Worm (Caenorhabditis elegans): ENCODE data around the gene alr-1.
A peak's percentile ranks its signal among the peaks of the same experiment; 100 is the strongest.

alr-1 gene

ce11 chrX:11134750-11135394, 9.5 kb upstream of the alr-1 start:
- TF ChIP-seq nhr-25 (tag; optimal IDR thresholded peaks at IDR 0.05) (no peak), nhr-23 (tag; optimal IDR thresholded peaks at IDR 0.05) (no peak), unc-55 (GFP tag; optimal IDR thresholded peaks at IDR 0.05) (peak; percentile 64), alr-1 (tag; optimal IDR thresholded peaks at IDR 0.05) (peak; percentile 64), mab-5 (tag; optimal IDR thresholded peaks at IDR 0.05) (peak; percentile 72)

- TF ChIP-seq nhr-23 (tag; optimal IDR thresholded peaks at IDR 0.05) (no peak), nhr-237 (tag; optimal IDR thresholded peaks at IDR 0.05) (no peak), skn-1 (tag; optimal IDR thresholded peaks at IDR 0.05) (no peak), fos-1 (tag; optimal IDR thresholded peaks at IDR 0.05) (peak; percentile 26), sma-9 (GFP tag; optimal IDR thresholded peaks at IDR 0.05) (no peak), sma-9 (tag; optimal IDR thresholded peaks at IDR 0.05) (no peak), ztf-1 (GFP tag; conservative IDR thresholded peaks at IDR 0.05) (no peak), unc-62 (GFP tag; optimal IDR thresholded peaks at IDR 0.05) (no peak), nhr-10 (tag; optimal IDR thresholded peaks at IDR 0.05) (no peak)
These were observed 6.8 kb upstream of the alr-1 start for ce11 chrX:11132260-11132659.

ce11 chrX:11126259-11126658, 839 bp upstream of the alr-1 start:
- no peak for TF ChIP-seq nhr-6 (tag; optimal IDR thresholded peaks at IDR 0.05)
- no peak for TF ChIP-seq elt-1 (tag; optimal IDR thresholded peaks at IDR 0.05)
- no peak for TF ChIP-seq nhr-25 (tag; optimal IDR thresholded peaks at IDR 0.05)
- TF ChIP-seq nhr-23 (tag; optimal IDR thresholded peaks at IDR 0.05), result no peak
- no peak for TF ChIP-seq ZK546.5 (tag; optimal IDR thresholded peaks at IDR 0.05)
- no peak for TF ChIP-seq mab-5 (tag; optimal IDR thresholded peaks at IDR 0.05)
- no peak for TF ChIP-seq ztf-11 (tag; optimal IDR thresholded peaks at IDR 0.05)
- TF ChIP-seq egl-27 (tag; optimal IDR thresholded peaks at IDR 0.05), result no peak
- no peak for TF ChIP-seq nhr-11 (tag; optimal IDR thresholded peaks at IDR 0.05)
- TF ChIP-seq F13H6.1 (tag; optimal IDR thresholded peaks at IDR 0.05), result no peak
- TF ChIP-seq elt-3 (tag; optimal IDR thresholded peaks at IDR 0.05), result no peak
- TF ChIP-seq blmp-1 (tag; optimal IDR thresholded peaks at IDR 0.05; ENCODE audit: insufficient read depth), result no peak
- TF ChIP-seq sma-3 (GFP tag; optimal IDR thresholded peaks at IDR 0.05), result no peak
- TF ChIP-seq nhr-12 (tag; optimal IDR thresholded peaks at IDR 0.05), result no peak
- no peak for TF ChIP-seq ztf-1 (GFP tag; conservative IDR thresholded peaks at IDR 0.05)
- TF ChIP-seq nhr-10 (tag; optimal IDR thresholded peaks at IDR 0.05), result no peak
- TF ChIP-seq alr-1 (tag; optimal IDR thresholded peaks at IDR 0.05), result no peak
- TF ChIP-seq sma-9 (GFP tag; optimal IDR thresholded peaks at IDR 0.05), result no peak
- no peak for TF ChIP-seq sma-9 (tag; optimal IDR thresholded peaks at IDR 0.05)

ce11 chrX:11123998-11124397, 1.4 kb downstream of the alr-1 start:
- no peak for TF ChIP-seq ztf-4 (tag; optimal IDR thresholded peaks at IDR 0.05)
- TF ChIP-seq lsy-2 (tag; optimal IDR thresholded peaks at IDR 0.05), result no peak
- no peak for TF ChIP-seq R02D3.7 (tag; optimal IDR thresholded peaks at IDR 0.05)
- TF ChIP-seq elt-1 (tag; optimal IDR thresholded peaks at IDR 0.05), result no peak
- no peak for TF ChIP-seq nhr-11 (tag; optimal IDR thresholded peaks at IDR 0.05)
- TF ChIP-seq nhr-10 (tag; optimal IDR thresholded peaks at IDR 0.05), result no peak
- TF ChIP-seq skn-1 (tag; optimal IDR thresholded peaks at IDR 0.05), result no peak
- no peak for TF ChIP-seq egl-27 (tag; optimal IDR thresholded peaks at IDR 0.05)
- TF ChIP-seq sma-3 (GFP tag; optimal IDR thresholded peaks at IDR 0.05), result no peak
- no peak for TF ChIP-seq ztf-1 (GFP tag; conservative IDR thresholded peaks at IDR 0.05)
- no peak for TF ChIP-seq sem-4 (tag; optimal IDR thresholded peaks at IDR 0.05)

- TF ChIP-seq mbf-1 (tag; optimal IDR thresholded peaks at IDR 0.05), result no peak
These were observed 3.0 kb downstream of the alr-1 start for ce11 chrX:11122412-11122811.

- TF ChIP-seq nhr-237 (tag; optimal IDR thresholded peaks at IDR 0.05) (no peak), alr-1 (tag; optimal IDR thresholded peaks at IDR 0.05) (peak; percentile 40)
These were observed 4.6 kb downstream of the alr-1 start, which contains the start of gene R08B4.3 for ce11 chrX:11120808-11121207. TSS of gene R08B4.3 (minus strand) at chrX:11121005.

ce11 chrX:11116723-11117122, 8.7 kb downstream of the alr-1 start, which contains the start of gene nlp-66:
TSS of gene nlp-66 (minus strand) at chrX:11116823.
- TF ChIP-seq mbf-1 (tag; optimal IDR thresholded peaks at IDR 0.05) (no peak), sma-3 (GFP tag; optimal IDR thresholded peaks at IDR 0.05) (no peak), lsy-2 (tag; optimal IDR thresholded peaks at IDR 0.05) (no peak), mab-5 (tag; optimal IDR thresholded peaks at IDR 0.05) (no peak)

Measured in whole organism, L2 larva.